Worm (Caenorhabditis elegans) whole organism, early embryonic: ENCODE results near the gene C18H7.6.

Experiments
- ama-1 ChIP-seq: fragments of 150-350 bp; optimal IDR thresholded peaks from 2 replicates; lab custom pipeline; 2014
- flt-1 ChIP-seq: fragments of 200-800 bp; sonication (Bioruptor generic); IDR thresholded peaks from 2 replicates; pipeline ENCODE4 v1.3.6; 2022; ENCODE audit warnings: missing genetic modification characterization, missing compliant biosample characterization
- tbx-37 ChIP-seq: fragments of 200-800 bp; sonication (Bioruptor generic); conservative IDR thresholded peaks from 2 replicates; pipeline ENCODE4 v1.3.6; 2022; ENCODE audit warnings: missing genetic modification reagents, missing genetic modification characterization, missing compliant biosample characterization

DNA sequence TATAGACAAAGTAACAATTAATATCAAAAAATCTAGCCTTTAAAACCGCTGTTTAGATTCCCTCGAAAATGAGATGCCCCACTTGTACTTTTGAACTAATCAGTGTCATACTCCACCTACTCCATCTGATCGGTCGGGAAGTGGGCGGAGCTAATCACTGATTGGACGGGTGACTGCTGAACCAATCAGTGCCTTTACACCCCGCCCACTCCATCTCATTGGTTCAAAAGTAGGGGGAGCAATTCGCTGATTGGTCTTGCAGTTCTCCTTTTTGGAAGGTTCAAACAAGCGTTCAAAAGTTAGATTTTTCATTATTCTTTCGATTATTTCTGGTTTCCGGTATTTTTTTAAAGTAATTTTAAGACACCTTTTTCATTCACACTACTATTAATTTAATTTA is 20.9 kb upstream of the C18H7.6 start:
- TF ChIP-seq ama-1 (lab: Kevin White, UChicago) = no peak
- no peak for TF ChIP-seq tbx-37 (GFP tag; lab: Robert Waterston, UW)
- TF ChIP-seq flt-1 (GFP tag; lab: Robert Waterston, UW) = no peak
